Worm (Caenorhabditis elegans) whole organism, late embryonic: ENCODE measurements around the gene gst-18.
A peak's percentile ranks its signal among the peaks of the same experiment; 100 is the strongest.

ENCODE experiments used
- C38D4.7 ChIP-seq: fragments of 200-800 bp; sonication (Bioruptor generic); optimal IDR thresholded peaks from 2 replicates; lab custom pipeline; 2018; ENCODE audit warnings: mild to moderate bottlenecking, missing genetic modification characterization, moderate library complexity, missing compliant biosample characterization
- F13H6.1 ChIP-seq: sonication (generic microtip); optimal IDR thresholded peaks from 2 replicates; lab custom pipeline; 2016; ENCODE audit warnings: missing genetic modification characterization, missing compliant biosample characterization
- K09A11.1 ChIP-seq: sonication (generic microtip); optimal IDR thresholded peaks from 2 replicates; lab custom pipeline; 2017; ENCODE audit warnings: antibody characterized with exemption, mild to moderate bottlenecking, missing genetic modification characterization, missing compliant biosample characterization; ENCODE audit not compliant: insufficient read depth
- Y22D7AL.16 ChIP-seq: sonication (generic microtip); optimal IDR thresholded peaks from 2 replicates; lab custom pipeline; 2016; ENCODE audit warnings: missing genetic modification characterization, missing compliant biosample characterization
- ahr-1 ChIP-seq: sonication (generic microtip); optimal IDR thresholded peaks from 2 replicates; lab custom pipeline; 2016; ENCODE audit warnings: missing genetic modification characterization, missing compliant biosample characterization
- ama-1 ChIP-seq: fragments of 150-350 bp; optimal IDR thresholded peaks from 2 replicates; lab custom pipeline; 2014
- ceh-19 ChIP-seq: fragments of 200-800 bp; sonication (Bioruptor generic); optimal IDR thresholded peaks from 2 replicates; lab custom pipeline; 2018; ENCODE audit warnings: mild to moderate bottlenecking, missing genetic modification characterization, missing compliant biosample characterization
- ceh-2 ChIP-seq: sonication (generic microtip); optimal IDR thresholded peaks from 2 replicates; lab custom pipeline; 2016; ENCODE audit warnings: missing genotype, missing genetic modification characterization, missing compliant biosample characterization
- ceh-22 ChIP-seq: sonication (generic microtip); optimal IDR thresholded peaks from 2 replicates; lab custom pipeline; 2017; ENCODE audit warnings: missing biosample characterization, missing genetic modification characterization
- ceh-34 ChIP-seq: sonication (generic microtip); optimal IDR thresholded peaks from 2 replicates; lab custom pipeline; 2016; ENCODE audit warnings: mild to moderate bottlenecking, missing genetic modification characterization, missing compliant biosample characterization
- ceh-45 ChIP-seq: fragments of 200-800 bp; sonication (Bioruptor generic); IDR thresholded peaks from 2 replicates; pipeline ENCODE4 v1.3.6; 2022; ENCODE audit warnings: missing genetic modification reagents, missing genetic modification characterization, missing compliant biosample characterization
- dve-1 ChIP-seq: sonication (generic microtip); optimal IDR thresholded peaks from 2 replicates; lab custom pipeline; 2017; ENCODE audit warnings: antibody characterized with exemption, mild to moderate bottlenecking, missing genetic modification characterization, missing compliant biosample characterization
- elt-2 ChIP-seq: sonication (generic microtip); optimal IDR thresholded peaks from 2 replicates; lab custom pipeline; 2016; ENCODE audit warnings: missing genetic modification reagents, missing genetic modification characterization, missing compliant biosample characterization
- elt-4 ChIP-seq: sonication (generic microtip); optimal IDR thresholded peaks from 2 replicates; lab custom pipeline; 2016; ENCODE audit warnings: missing genetic modification characterization, missing compliant biosample characterization
- ets-4 ChIP-seq: sonication (generic microtip); optimal IDR thresholded peaks from 2 replicates; lab custom pipeline; 2016; ENCODE audit warnings: missing genetic modification characterization, missing compliant biosample characterization
- eyg-1 ChIP-seq: sonication (generic microtip); optimal IDR thresholded peaks from 2 replicates; lab custom pipeline; 2016; ENCODE audit warnings: missing genotype, missing genetic modification characterization, missing compliant biosample characterization
- fkh-6 ChIP-seq: sonication (generic microtip); optimal IDR thresholded peaks from 2 replicates; lab custom pipeline; 2016; ENCODE audit warnings: missing genetic modification characterization, missing compliant biosample characterization
- gmeb-2 ChIP-seq: sonication (generic microtip); optimal IDR thresholded peaks from 2 replicates; lab custom pipeline; 2016; ENCODE audit warnings: missing genetic modification characterization, inconsistent platforms, missing compliant biosample characterization
- hlh-15 ChIP-seq: sonication (generic microtip); optimal IDR thresholded peaks from 2 replicates; lab custom pipeline; 2016; ENCODE audit warnings: missing genetic modification characterization, missing compliant biosample characterization
- hlh-30 ChIP-seq: sonication (generic microtip); optimal IDR thresholded peaks from 2 replicates; lab custom pipeline; 2017; ENCODE audit warnings: antibody characterized with exemption, missing genetic modification characterization, missing compliant biosample characterization; ENCODE audit not compliant: insufficient read depth
- lin-11 ChIP-seq: fragments of 200-800 bp; sonication (Bioruptor generic); optimal IDR thresholded peaks from 2 replicates; lab custom pipeline; 2018; ENCODE audit warnings: mild to moderate bottlenecking, missing genetic modification characterization, missing compliant biosample characterization
- madf-2 ChIP-seq: sonication (generic microtip); optimal IDR thresholded peaks from 2 replicates; lab custom pipeline; 2017; ENCODE audit warnings: missing genetic modification characterization, missing compliant biosample characterization
- nfya-1 ChIP-seq: sonication (generic microtip); optimal IDR thresholded peaks from 2 replicates; lab custom pipeline; 2017; ENCODE audit warnings: missing genetic modification characterization, mild to moderate bottlenecking, missing compliant biosample characterization, antibody characterized with exemption, moderate library complexity
- nhr-232 ChIP-seq: sonication (generic microtip); optimal IDR thresholded peaks from 2 replicates; lab custom pipeline; 2016; ENCODE audit warnings: missing genetic modification characterization, missing compliant biosample characterization
- pha-4 ChIP-seq: fragments of 150-350 bp; optimal IDR thresholded peaks from 2 replicates; lab custom pipeline; 2018; ENCODE audit warnings: missing biosample characterization, missing genetic modification reagents, missing genetic modification characterization
- pros-1 ChIP-seq: fragments of 150-350 bp; optimal IDR thresholded peaks from 2 replicates; lab custom pipeline; 2014; ENCODE audit warnings: missing biosample characterization, missing genetic modification reagents, missing genetic modification characterization
- ref-2 ChIP-seq: sonication (generic microtip); optimal IDR thresholded peaks from 2 replicates; lab custom pipeline; 2016; ENCODE audit warnings: missing genetic modification characterization, missing compliant biosample characterization
- rnt-1 ChIP-seq: sonication (generic microtip); optimal IDR thresholded peaks from 2 replicates; lab custom pipeline; 2016; ENCODE audit warnings: missing genetic modification characterization, missing compliant biosample characterization
- sox-4 ChIP-seq: sonication (generic microtip); optimal IDR thresholded peaks from 2 replicates; lab custom pipeline; 2017; ENCODE audit warnings: mild to moderate bottlenecking, missing genetic modification characterization, inconsistent platforms, missing compliant biosample characterization
- syd-9 ChIP-seq: sonication (generic microtip); optimal IDR thresholded peaks from 2 replicates; lab custom pipeline; 2016; ENCODE audit warnings: mild to moderate bottlenecking, missing genetic modification characterization, moderate library complexity, missing compliant biosample characterization
- ttx-3 ChIP-seq: sonication (generic microtip); optimal IDR thresholded peaks from 2 replicates; lab custom pipeline; 2016; ENCODE audit warnings: missing genetic modification reagents, missing genetic modification characterization, missing compliant biosample characterization
- unc-3 ChIP-seq, 2 experiments: fragments of 200-800 bp in 1 of 2; sonication (Bioruptor generic) in 1 of 2; sonication (generic microtip) in 1 of 2; conservative IDR thresholded peaks in 1 of 2; optimal IDR thresholded peaks in 1 of 2; 2 replicates each; pipeline versions ENCODE4 v1.3.6 to Lab custom; 2016 to 2022; ENCODE audit warnings: missing compliant biosample characterization in 2 of 2, missing genetic modification characterization in 2 of 2, missing genetic modification reagents in 1 of 2
- unc-42 ChIP-seq: sonication (generic microtip); optimal IDR thresholded peaks from 2 replicates; lab custom pipeline; 2016; ENCODE audit warnings: missing genotype, missing genetic modification characterization, missing compliant biosample characterization
- unc-55 ChIP-seq: sonication (generic microtip); optimal IDR thresholded peaks from 2 replicates; lab custom pipeline; 2017; ENCODE audit warnings: missing biosample characterization, missing genetic modification reagents, missing genetic modification characterization
- zip-5 ChIP-seq: sonication (generic microtip); optimal IDR thresholded peaks from 2 replicates; lab custom pipeline; 2016; ENCODE audit warnings: missing genetic modification characterization, missing compliant biosample characterization
- ztf-16 ChIP-seq: sonication (generic microtip); optimal IDR thresholded peaks from 2 replicates; lab custom pipeline; 2017; ENCODE audit warnings: missing genetic modification characterization, missing compliant biosample characterization

The gst-18 gene

DNA sequence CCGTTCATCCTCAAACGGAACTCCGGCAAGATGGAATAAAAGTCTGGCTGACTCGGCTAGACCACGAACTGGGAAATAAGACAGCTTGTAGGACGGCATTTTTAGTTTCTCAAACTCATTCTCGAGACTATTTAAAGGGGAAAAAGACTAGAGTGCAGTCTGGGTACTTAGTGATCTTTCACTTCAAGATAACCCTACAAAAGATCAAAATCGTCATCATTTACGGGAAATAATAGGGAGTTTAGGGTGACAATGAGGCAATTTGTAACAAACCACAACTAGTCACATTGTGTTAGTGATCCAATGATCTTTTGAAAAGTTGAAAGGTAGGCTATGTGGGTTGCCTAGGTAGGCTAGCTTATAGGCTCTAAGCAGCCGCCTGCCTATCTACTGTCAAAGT, 14.7 kb downstream of the gst-18 start, which contains the start of gene gst-14:
gst-14 (minus strand) TSS at position 101 of the 400 bp plus-strand sequence.
- TF ChIP-seq Y22D7AL.16 (tag; lab: Kevin White, UChicago) = no peak
- no peak for TF ChIP-seq nhr-232 (tag; lab: Kevin White, UChicago)
- no peak for TF ChIP-seq fkh-6 (tag; lab: Kevin White, UChicago)
- no peak for TF ChIP-seq zip-5 (tag; lab: Kevin White, UChicago)
- TF ChIP-seq ztf-16 (tag; lab: Kevin White, UChicago) = no peak
- no peak for TF ChIP-seq ceh-2
- no peak for TF ChIP-seq F13H6.1 (tag; lab: Kevin White, UChicago)
- no peak for TF ChIP-seq eyg-1 (tag; lab: Kevin White, UChicago)
- no peak for TF ChIP-seq ref-2 (tag; lab: Kevin White, UChicago)
- no peak for TF ChIP-seq K09A11.1
- no peak for TF ChIP-seq pros-1
- TF ChIP-seq sox-4 (tag; lab: Kevin White, UChicago) = no peak

DNA sequence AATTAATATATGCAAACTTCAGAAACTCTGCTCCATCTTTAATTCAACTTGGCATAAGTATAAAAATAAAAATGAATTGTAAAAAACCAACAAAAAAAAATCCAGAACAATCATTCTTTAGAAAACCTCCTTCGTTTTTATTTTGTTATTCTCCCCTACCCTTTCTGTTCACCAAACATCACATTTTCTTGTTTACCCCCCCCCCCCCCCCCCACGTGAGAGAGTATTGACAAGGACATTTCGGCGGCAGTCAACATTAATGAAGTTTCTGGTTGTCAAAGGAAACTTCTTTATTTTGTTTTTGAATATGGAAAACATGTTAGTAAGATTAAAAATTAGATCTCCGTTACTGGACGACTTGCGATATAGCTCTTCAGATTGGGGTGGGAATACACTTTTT, 16.2 kb downstream of the gst-18 start:
- no peak for TF ChIP-seq ceh-45 (GFP tag; lab: Robert Waterston, UW)
- no peak for TF ChIP-seq eyg-1 (tag; lab: Kevin White, UChicago)
- no peak for TF ChIP-seq ztf-16 (tag; lab: Kevin White, UChicago)
- no peak for TF ChIP-seq unc-42 (tag; lab: Kevin White, UChicago)
- no peak for TF ChIP-seq elt-4 (tag; lab: Kevin White, UChicago)
- no peak for TF ChIP-seq hlh-15 (tag; lab: Kevin White, UChicago)

DNA sequence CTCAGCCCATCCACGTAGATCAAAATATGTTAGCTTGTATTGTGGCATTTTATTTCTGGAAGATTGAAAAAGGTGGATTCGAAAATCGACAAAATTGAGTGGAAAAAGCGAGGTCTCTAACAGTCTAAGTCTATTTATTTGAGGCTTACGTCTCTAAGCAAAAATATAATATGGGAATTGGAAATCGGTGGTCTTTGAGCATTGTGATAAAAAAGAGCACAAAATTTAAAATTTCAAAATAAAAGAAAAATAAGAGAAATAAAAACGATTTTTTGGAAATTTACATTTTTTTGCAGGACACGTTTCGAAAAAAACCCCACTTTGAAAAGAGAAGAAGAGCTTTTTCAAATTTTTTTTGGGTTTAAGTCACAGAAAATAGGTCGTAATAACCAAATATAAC, 17.6 kb downstream of the gst-18 start, which contains the start of gene gst-15:
gst-15 (minus strand) TSS at position 101 of the 400 bp plus-strand sequence.
- TF ChIP-seq dve-1 (tag; lab: Kevin White, UChicago) = no peak
- no peak for TF ChIP-seq gmeb-2 (tag; lab: Kevin White, UChicago)
- TF ChIP-seq ceh-19 (GFP tag; lab: Kevin White, UChicago) = no peak
- TF ChIP-seq lin-11 = no peak
- TF ChIP-seq nfya-1 (tag; lab: Kevin White, UChicago) = no peak
- TF ChIP-seq nhr-232 (tag; lab: Kevin White, UChicago) = no peak

DNA sequence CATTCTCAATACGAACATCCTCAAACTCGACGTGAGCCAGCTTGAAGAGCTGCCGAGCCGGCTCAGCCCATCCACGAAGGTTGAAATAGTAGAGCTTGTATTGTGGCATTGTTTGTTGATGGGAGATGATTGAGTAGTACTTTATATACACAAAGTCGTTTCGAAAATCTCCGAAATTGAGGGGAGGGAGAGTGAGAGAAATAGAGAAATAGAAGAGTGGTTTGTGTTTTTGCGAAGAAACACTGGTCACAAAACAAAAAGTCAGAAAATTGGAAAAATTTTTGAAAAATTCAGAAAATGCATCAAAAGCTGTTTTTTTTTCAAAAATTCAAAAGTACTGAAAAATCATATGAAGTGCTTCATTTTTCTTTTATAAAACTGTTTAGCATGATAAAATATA, 19.5 kb downstream of the gst-18 start, which contains the start of gene gst-24:
gst-24 (minus strand) TSS at position 181 of the 400 bp plus-strand sequence.
- no peak for TF ChIP-seq elt-2 (tag; lab: Kevin White, UChicago)
- TF ChIP-seq, all 69 proteins: peak for 0

DNA sequence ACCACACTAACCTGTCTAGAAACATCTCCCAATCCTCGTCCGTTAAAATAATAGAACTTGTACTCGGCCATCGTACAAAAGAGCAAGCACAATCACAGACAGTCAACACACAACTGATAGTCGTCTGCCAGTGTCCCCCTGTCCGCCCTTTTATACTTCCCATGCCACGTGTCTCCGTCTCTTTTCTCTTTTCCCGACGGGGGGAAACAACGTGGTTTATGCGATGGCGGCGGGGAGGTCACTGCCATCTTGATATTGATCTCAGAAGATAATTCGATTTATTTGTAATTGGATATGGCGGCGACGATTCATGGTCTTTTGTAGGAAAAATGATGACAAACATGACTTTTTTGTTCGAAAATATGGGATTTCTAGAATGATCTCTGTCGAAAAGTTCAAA, 21.0 kb downstream of the gst-18 start, which contains the start of gene gst-20:
gst-20 (minus strand) TSS at position 170 of the 400 bp plus-strand sequence.
- no peak for TF ChIP-seq dve-1 (tag; lab: Kevin White, UChicago)
- no peak for TF ChIP-seq ttx-3 (tag; lab: Kevin White, UChicago)
- TF ChIP-seq lin-11 = no peak
- TF ChIP-seq elt-2 (tag; lab: Kevin White, UChicago) = peak; percentile 10
- TF ChIP-seq unc-55 (GFP tag; lab: Kevin White, UChicago) = peak; percentile 10
- no peak for TF ChIP-seq K09A11.1
- TF ChIP-seq rnt-1 (tag; lab: Kevin White, UChicago) = peak; percentile 59
- TF ChIP-seq ama-1 (lab: Kevin White, UChicago) = no peak
- TF ChIP-seq ahr-1 (tag; lab: Kevin White, UChicago) = no peak
- TF ChIP-seq C38D4.7 (GFP tag; lab: Kevin White, UChicago) = no peak
- TF ChIP-seq madf-2 (tag; lab: Kevin White, UChicago) = no peak

DNA sequence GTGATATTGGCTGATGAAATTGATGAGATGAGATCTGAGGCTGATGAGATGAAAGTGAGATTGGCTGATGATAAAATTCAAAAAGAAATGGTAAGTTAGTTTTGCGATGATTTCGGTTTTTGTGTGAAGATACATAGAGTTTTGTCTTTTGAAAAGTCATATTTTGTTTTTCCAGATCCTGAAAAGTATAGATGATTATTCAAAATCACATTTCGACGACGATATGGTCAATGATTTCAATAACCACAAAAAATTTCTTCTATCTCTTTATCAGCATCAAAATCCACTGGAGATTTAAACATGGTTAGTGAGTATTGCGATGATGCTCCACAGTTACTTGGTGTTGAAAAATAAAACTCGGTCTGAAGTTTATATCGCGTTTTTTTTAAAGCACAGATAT, 29.8 kb downstream of the gst-18 start, which contains the start of gene csp-1:
csp-1 (plus strand) TSS at position 301 of the 400 bp plus-strand sequence.
- TF ChIP-seq nhr-232 (tag; lab: Kevin White, UChicago) = no peak
- TF ChIP-seq pha-4 = no peak
- TF ChIP-seq ets-4 (tag; lab: Kevin White, UChicago) = no peak
- TF ChIP-seq unc-3 (GFP tag; conservative IDR thresholded peaks at IDR 0.05; lab: Robert Waterston, UW) = no peak
- TF ChIP-seq unc-3 (tag; optimal IDR thresholded peaks at IDR 0.05; lab: Kevin White, UChicago) = no peak
- TF ChIP-seq syd-9 (tag; lab: Kevin White, UChicago) = no peak
- TF ChIP-seq hlh-30 (tag; lab: Kevin White, UChicago) = no peak
- TF ChIP-seq K09A11.1 = no peak
- TF ChIP-seq ceh-22 = no peak
- no peak for TF ChIP-seq ceh-34 (tag; lab: Kevin White, UChicago)
